Worm (Caenorhabditis elegans): Measurements from ENCODE around the gene F36H5.12.

DNA sequence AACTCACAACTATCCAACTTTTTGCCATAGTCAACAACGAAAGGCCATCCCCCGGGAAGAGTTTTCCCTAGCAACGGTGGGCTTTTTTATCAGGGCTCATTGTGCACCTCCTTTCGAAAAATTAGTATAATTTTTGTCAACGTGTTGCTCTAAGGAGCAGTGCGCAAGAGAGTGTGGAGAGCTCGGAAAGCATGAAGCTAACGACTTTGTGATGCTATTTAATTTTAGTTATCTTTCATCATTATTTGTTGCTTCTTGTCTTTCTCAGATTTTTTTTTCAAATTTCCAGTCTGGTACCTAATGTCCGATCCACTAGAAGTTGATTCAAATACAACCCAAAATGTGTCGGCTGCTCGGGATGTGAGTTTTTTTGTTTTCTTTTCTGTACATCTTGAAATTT lies 12.5 kb upstream of the F36H5.12 start, which contains the start of gene ceh-81:
- TF ChIP-seq him-1 (tag; optimal IDR thresholded peaks at IDR 0.05) (no peak), dao-5 (tag; optimal IDR thresholded peaks at IDR 0.05) (no peak)
